Fruit fly (Drosophila melanogaster) whole organism, prepupa: ENCODE measurements around the gene pie.

Experiments used
- CG8632 ChIP-seq: fragments of 200-800 bp; sonication (Bioruptor generic); optimal IDR thresholded peaks from 3 replicates; lab custom pipeline; 2016; ENCODE audit warnings: missing biosample characterization, missing genetic modification characterization
- svp ChIP-seq: fragments of 200-800 bp; sonication (Bioruptor generic); peaks from one replicate; lab custom pipeline; 2016; ENCODE audit warnings: missing biosample characterization, missing genetic modification characterization

dm6 chr2L:10378631-10379030 lies 43.9 kb downstream of the pie start:
- TF ChIP-seq CG8632 (GFP tag; lab: Kevin White, UChicago) (no peak), svp (GFP tag; lab: Kevin White, UChicago) (no peak)
